Worm (Caenorhabditis elegans) whole organism, mixed stage, embryonic: ENCODE measurements around the gene tmem-120.

ENCODE experiments used
- ceh-39 ChIP-seq: fragments of 150-350 bp; optimal IDR thresholded peaks from 2 replicates; lab custom pipeline; 2014; ENCODE audit warnings: missing biosample characterization, missing genetic modification characterization
- nhr-237 ChIP-seq: fragments of 150-350 bp; optimal IDR thresholded peaks from 2 replicates; lab custom pipeline; 2014; ENCODE audit warnings: missing biosample characterization, missing genetic modification characterization
- nhr-76 ChIP-seq: sonication (generic microtip); optimal IDR thresholded peaks from 2 replicates; lab custom pipeline; 2017; ENCODE audit warnings: missing biosample characterization, missing genetic modification characterization
- pha-4 ChIP-seq: fragments of 150-350 bp; optimal IDR thresholded peaks from 2 replicates; lab custom pipeline; 2018; ENCODE audit warnings: missing biosample characterization, missing genetic modification reagents, missing genetic modification characterization
- unc-120 ChIP-seq: sonication (generic microtip); optimal IDR thresholded peaks from 2 replicates; lab custom pipeline; 2017; ENCODE audit warnings: missing genetic modification characterization, missing compliant biosample characterization; ENCODE audit not compliant: poor library complexity, severe bottlenecking
- unc-62 ChIP-seq: fragments of 150-350 bp; optimal IDR thresholded peaks from 2 replicates; lab custom pipeline; 2014; ENCODE audit warnings: missing biosample characterization, missing genetic modification reagents, missing genetic modification characterization
- ztf-11 ChIP-seq: fragments of 150-350 bp; optimal IDR thresholded peaks from 2 replicates; lab custom pipeline; 2014; ENCODE audit warnings: missing biosample characterization, missing genetic modification characterization

The tmem-120 gene

DNA sequence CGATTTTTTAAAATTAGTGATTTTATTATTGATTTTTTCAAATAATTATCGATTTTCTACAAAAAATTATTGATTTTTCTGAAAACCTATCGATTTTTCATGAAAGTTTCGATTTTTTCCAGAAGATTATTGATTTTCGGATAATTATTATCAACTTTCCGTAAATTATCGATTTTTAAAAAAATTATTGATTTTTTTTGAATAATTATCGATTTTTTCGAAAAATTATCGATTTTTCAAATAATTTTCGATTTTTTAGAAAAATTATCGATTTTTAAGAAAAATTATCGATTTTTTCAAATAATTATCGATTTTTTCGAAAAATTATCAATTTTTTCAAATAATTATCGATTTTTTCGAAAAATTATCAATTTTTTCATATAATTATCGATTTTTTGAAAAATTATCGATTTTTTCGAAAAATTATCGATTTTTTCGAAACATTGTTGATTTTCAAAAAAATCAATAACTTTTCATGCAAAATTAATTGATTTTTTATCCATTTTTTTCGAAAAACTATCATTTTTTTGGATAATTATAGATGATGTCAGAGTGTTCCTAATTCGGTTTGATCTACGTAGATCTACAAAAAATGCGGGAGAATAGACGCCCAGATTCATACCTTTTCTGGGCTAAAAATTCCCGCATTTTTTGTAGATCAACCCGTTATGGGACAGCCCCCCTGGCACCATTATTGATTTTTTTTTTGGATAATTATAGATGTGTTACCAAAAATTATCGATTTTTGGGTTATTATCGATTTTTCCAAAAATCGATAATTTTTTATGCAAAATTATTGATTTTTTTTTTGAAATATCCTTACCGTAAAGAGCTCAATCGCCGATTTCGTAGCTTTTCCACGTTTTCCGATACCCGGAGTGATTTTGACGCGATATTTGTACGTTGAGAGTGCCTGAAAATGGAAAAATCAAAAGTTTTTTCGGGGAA is 49.2 kb downstream of the tmem-120 start:
- no peak for TF ChIP-seq ztf-11 (tag; lab: Kevin White, UChicago)
- no peak for TF ChIP-seq unc-62 (GFP tag; lab: Kevin White, UChicago)
- TF ChIP-seq ceh-39 (tag; lab: Kevin White, UChicago) = peak; percentile 35
- no peak for TF ChIP-seq unc-120 (tag; lab: Kevin White, UChicago)
- no peak for TF ChIP-seq nhr-237 (tag; lab: Kevin White, UChicago)
- no peak for TF ChIP-seq pha-4
- no peak for TF ChIP-seq nhr-76 (tag; lab: Kevin White, UChicago)
